Worm (Caenorhabditis elegans) whole organism, L4 larva: ENCODE measurements around the gene T10F2.5.

Experiments used
- D1046.2 ChIP-seq: fragments of 200-800 bp; sonication (Bioruptor generic); IDR thresholded peaks from 2 replicates; pipeline ENCODE4 v1.3.6; 2022; ENCODE audit warnings: missing genetic modification characterization, missing compliant biosample characterization
- F10B5.3 ChIP-seq: sonication (generic microtip); optimal IDR thresholded peaks from 2 replicates; lab custom pipeline; 2016; ENCODE audit warnings: mild to moderate bottlenecking, missing genetic modification characterization, missing compliant biosample characterization
- F37D6.2 ChIP-seq: sonication (generic microtip); optimal IDR thresholded peaks from 2 replicates; lab custom pipeline; 2016; ENCODE audit warnings: mild to moderate bottlenecking, missing genetic modification characterization, missing compliant biosample characterization
- F44E2.7 ChIP-seq: fragments of 200-800 bp; sonication (Bioruptor generic); IDR thresholded peaks from 2 replicates; pipeline ENCODE4 v2.1.2; 2022; ENCODE audit warnings: missing genetic modification characterization, missing compliant biosample characterization
- F49E8.2 ChIP-seq: sonication (generic microtip); optimal IDR thresholded peaks from 2 replicates; lab custom pipeline; 2016; ENCODE audit warnings: missing compliant biosample characterization, mild to moderate bottlenecking, missing genetic modification characterization, borderline replicate concordance
- Y5F2A.4 ChIP-seq: fragments of 200-800 bp; sonication (Bioruptor generic); optimal IDR thresholded peaks from 2 replicates; lab custom pipeline; 2018; ENCODE audit warnings: mild to moderate bottlenecking, missing genetic modification characterization, missing compliant biosample characterization
- ZK337.2 ChIP-seq: fragments of 200-800 bp; sonication (Bioruptor generic); IDR thresholded peaks from 2 replicates; pipeline ENCODE4 v1.3.6; 2022; ENCODE audit warnings: missing genetic modification reagents, missing genetic modification characterization, missing compliant biosample characterization
- attf-4 ChIP-seq: sonication (generic microtip); optimal IDR thresholded peaks from 3 replicates; lab custom pipeline; 2017; ENCODE audit warnings: missing biosample characterization, missing genetic modification characterization
- ceh-20 ChIP-seq: fragments of 200-800 bp; sonication (Bioruptor generic); IDR thresholded peaks from 2 replicates; pipeline ENCODE4 v1.3.6; 2022; ENCODE audit warnings: missing genetic modification reagents, missing genetic modification characterization, missing compliant biosample characterization
- ceh-62 ChIP-seq: sonication (generic microtip); optimal IDR thresholded peaks from 2 replicates; lab custom pipeline; 2017; ENCODE audit warnings: missing biosample characterization, missing genetic modification characterization
- ces-1 ChIP-seq: fragments of 150-350 bp; sonication (generic microtip); optimal IDR thresholded peaks from 4 replicates; lab custom pipeline; 2014; ENCODE audit warnings: missing biosample characterization, missing genetic modification reagents, missing genetic modification characterization
- daf-12 ChIP-seq: fragments of 150-350 bp; optimal IDR thresholded peaks from 2 replicates; lab custom pipeline; 2014; ENCODE audit warnings: missing biosample characterization, missing genetic modification reagents, missing genetic modification characterization
- daf-19 ChIP-seq: fragments of 200-800 bp; sonication (Bioruptor generic); conservative IDR thresholded peaks from 2 replicates; pipeline ENCODE4 v1.3.6; 2022; ENCODE audit warnings: missing genetic modification characterization, missing compliant biosample characterization
- daf-8 ChIP-seq: fragments of 200-800 bp; sonication (Bioruptor generic); IDR thresholded peaks from 2 replicates; pipeline ENCODE4 v1.3.6; 2022; ENCODE audit warnings: missing genetic modification characterization, missing compliant biosample characterization
- dmd-6 ChIP-seq: fragments of 200-800 bp; sonication (Bioruptor generic); IDR thresholded peaks from 2 replicates; pipeline ENCODE4 v1.3.6; 2022; ENCODE audit warnings: missing genetic modification reagents, missing genetic modification characterization, missing compliant biosample characterization
- dve-1 ChIP-seq: sonication (generic microtip); optimal IDR thresholded peaks from 2 replicates; lab custom pipeline; 2017; ENCODE audit warnings: antibody characterized with exemption, mild to moderate bottlenecking, missing genetic modification characterization, missing compliant biosample characterization; ENCODE audit not compliant: insufficient read depth
- egl-27 ChIP-seq: sonication (generic microtip); optimal IDR thresholded peaks from 3 replicates; lab custom pipeline; 2017; ENCODE audit warnings: missing biosample characterization, missing genetic modification reagents, missing genetic modification characterization
- gei-8 ChIP-seq: fragments of 200-800 bp; sonication (Bioruptor generic); optimal IDR thresholded peaks from 2 replicates; lab custom pipeline; 2018; ENCODE audit warnings: mild to moderate bottlenecking, missing genetic modification characterization, missing compliant biosample characterization
- hif-1 ChIP-seq, 2 experiments: sonication (generic microtip); optimal IDR thresholded peaks; 2 replicates each; lab custom pipeline; 2016 to 2017; ENCODE audit warnings: missing compliant biosample characterization in 2 of 2, missing genetic modification characterization in 2 of 2, missing genetic modification reagents in 2 of 2, missing genotype in 2 of 2, mild to moderate bottlenecking in 1 of 2
- jun-1 ChIP-seq: fragments of 150-350 bp; optimal IDR thresholded peaks from 2 replicates; lab custom pipeline; 2014; ENCODE audit warnings: missing biosample characterization, missing genetic modification reagents, missing genetic modification characterization
- lin-15B ChIP-seq: fragments of 150-350 bp; sonication (generic microtip); optimal IDR thresholded peaks from 3 replicates; lab custom pipeline; 2014; ENCODE audit warnings: missing biosample characterization, missing genetic modification characterization
- lir-3 ChIP-seq: sonication (generic microtip); optimal IDR thresholded peaks from 2 replicates; lab custom pipeline; 2016; ENCODE audit warnings: mild to moderate bottlenecking, missing genetic modification characterization, missing compliant biosample characterization
- lsy-2 ChIP-seq, 2 experiments: fragments of 150-350 bp in 1 of 2; sonication (generic microtip) in 1 of 2; optimal IDR thresholded peaks; 2 replicates each; lab custom pipeline; 2014 to 2017; ENCODE audit warnings: missing biosample characterization in 2 of 2, missing genetic modification characterization in 2 of 2
- madf-5 ChIP-seq, 2 experiments: fragments of 200-800 bp; sonication (Bioruptor generic); IDR thresholded peaks; 2 replicates each; pipeline ENCODE4 v1.3.6; 2022; ENCODE audit warnings: missing compliant biosample characterization in 2 of 2, missing genetic modification characterization in 2 of 2
- mep-1 ChIP-seq: fragments of 150-350 bp; sonication (generic microtip); optimal IDR thresholded peaks from 3 replicates; lab custom pipeline; 2014; ENCODE audit warnings: missing biosample characterization, missing genetic modification characterization
- mes-2 ChIP-seq: sonication (generic microtip); optimal IDR thresholded peaks from 2 replicates; lab custom pipeline; 2016; ENCODE audit warnings: missing genotype, mild to moderate bottlenecking, missing genetic modification characterization, missing compliant biosample characterization; ENCODE audit not compliant: poor library complexity, severe bottlenecking
- mxl-3 ChIP-seq: fragments of 200-800 bp; sonication (Bioruptor generic); optimal IDR thresholded peaks from 2 replicates; lab custom pipeline; 2018; ENCODE audit warnings: mild to moderate bottlenecking, missing genetic modification characterization, missing compliant biosample characterization
- nhr-11 ChIP-seq: fragments of 150-350 bp; optimal IDR thresholded peaks from 2 replicates; lab custom pipeline; 2014; ENCODE audit warnings: missing biosample characterization, missing genetic modification characterization
- nhr-111 ChIP-seq: fragments of 200-800 bp; sonication (Bioruptor generic); optimal IDR thresholded peaks from 2 replicates; lab custom pipeline; 2018; ENCODE audit warnings: mild to moderate bottlenecking, missing genetic modification characterization, missing compliant biosample characterization
- nhr-48 ChIP-seq: sonication (generic microtip); optimal IDR thresholded peaks from 2 replicates; lab custom pipeline; 2016; ENCODE audit warnings: mild to moderate bottlenecking, missing genetic modification characterization, missing compliant biosample characterization
- nhr-6 ChIP-seq: fragments of 150-350 bp; optimal IDR thresholded peaks from 2 replicates; lab custom pipeline; 2014; ENCODE audit warnings: missing biosample characterization, missing genetic modification characterization
- nhr-77 ChIP-seq: fragments of 150-350 bp; optimal IDR thresholded peaks from 2 replicates; lab custom pipeline; 2014; ENCODE audit warnings: missing biosample characterization, missing genetic modification characterization
- pha-4 ChIP-seq, 2 experiments: fragments of 150-350 bp in 1 of 2; fragments of 200-800 bp in 1 of 2; sonication (Bioruptor generic) in 1 of 2; IDR thresholded peaks in 1 of 2; optimal IDR thresholded peaks in 1 of 2; 2 replicates each; pipeline versions ENCODE4 v1.3.6 to Lab custom; 2014 to 2022; ENCODE audit warnings: missing genetic modification characterization in 2 of 2, missing genetic modification reagents in 2 of 2, missing biosample characterization in 1 of 2, missing compliant biosample characterization in 1 of 2
- pqm-1 ChIP-seq: sonication (generic microtip); optimal IDR thresholded peaks from 2 replicates; lab custom pipeline; 2017; ENCODE audit warnings: missing biosample characterization, missing genetic modification characterization
- rbr-2 ChIP-seq: sonication (generic microtip); optimal IDR thresholded peaks from 2 replicates; lab custom pipeline; 2016; ENCODE audit warnings: missing genotype, missing genetic modification characterization, missing compliant biosample characterization
- skn-1 ChIP-seq: fragments of 150-350 bp; optimal IDR thresholded peaks from 2 replicates; lab custom pipeline; 2014; ENCODE audit warnings: missing biosample characterization, missing genetic modification characterization
- snpc-4 ChIP-seq: fragments of 150-350 bp; optimal IDR thresholded peaks from 2 replicates; lab custom pipeline; 2014; ENCODE audit warnings: missing biosample characterization, missing genetic modification characterization
- tra-1 ChIP-seq: fragments of 200-800 bp; sonication (Bioruptor generic); IDR thresholded peaks from 2 replicates; pipeline ENCODE4 v1.3.6; 2022; ENCODE audit warnings: missing genetic modification reagents, missing genetic modification characterization, missing compliant biosample characterization
- unc-39 ChIP-seq: sonication (generic microtip); optimal IDR thresholded peaks from 2 replicates; lab custom pipeline; 2017; ENCODE audit warnings: missing biosample characterization, missing genetic modification characterization
- unc-62 ChIP-seq, 3 experiments: fragments of 150-350 bp in 1 of 3; sonication (generic microtip); optimal IDR thresholded peaks in 2 of 3; peaks in 1 of 3; 1 replicate in 1 of 3; 2 replicates in 2 of 3; lab custom pipeline; 2014 to 2017; ENCODE audit warnings: missing biosample characterization in 3 of 3, missing genetic modification characterization in 3 of 3, missing genetic modification reagents in 3 of 3, missing genotype in 1 of 3
- vab-7 ChIP-seq: fragments of 200-800 bp; sonication (Bioruptor generic); IDR thresholded peaks from 2 replicates; pipeline ENCODE4 v1.3.6; 2022; ENCODE audit warnings: missing genetic modification reagents, missing genetic modification characterization, missing compliant biosample characterization
- zfp-2 ChIP-seq: sonication (generic microtip); optimal IDR thresholded peaks from 2 replicates; lab custom pipeline; 2016; ENCODE audit warnings: mild to moderate bottlenecking, missing genetic modification characterization, missing compliant biosample characterization
- zip-11 ChIP-seq: fragments of 200-800 bp; sonication (Bioruptor generic); IDR thresholded peaks from 2 replicates; pipeline ENCODE4 v1.3.6; 2022; ENCODE audit warnings: missing genetic modification characterization, missing compliant biosample characterization
- zip-2 ChIP-seq: fragments of 150-350 bp; optimal IDR thresholded peaks from 2 replicates; lab custom pipeline; 2014; ENCODE audit warnings: missing biosample characterization, missing genetic modification characterization
- ztf-7 ChIP-seq: fragments of 150-350 bp; optimal IDR thresholded peaks from 2 replicates; lab custom pipeline; 2014; ENCODE audit warnings: missing biosample characterization, missing genetic modification characterization

Gene T10F2.5

DNA sequence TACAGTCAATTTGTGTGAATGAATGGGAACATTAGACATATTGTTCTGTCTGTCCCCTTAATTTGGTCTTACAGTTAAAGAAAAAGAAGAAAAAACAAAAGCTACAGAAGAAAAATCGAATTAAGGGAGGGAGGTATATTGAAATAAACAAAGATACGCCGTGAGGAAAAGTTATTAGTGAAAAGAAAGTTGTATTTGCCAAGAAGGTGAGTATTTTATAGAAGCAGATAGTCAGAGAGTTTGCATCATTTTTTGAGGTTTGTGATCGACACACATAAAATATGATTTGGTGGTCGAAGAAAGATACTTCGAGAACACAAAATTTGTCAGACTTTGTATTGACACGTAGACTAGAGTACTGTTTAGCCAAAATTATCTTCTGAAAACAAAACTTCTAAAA, 40.9 kb upstream of the T10F2.5 start (continued):
- TF ChIP-seq mes-2 (tag; lab: Kevin White, UChicago) = no peak
- TF ChIP-seq lir-3 (tag; lab: Kevin White, UChicago) = no peak
- no peak for TF ChIP-seq ZK337.2 (GFP tag; lab: Robert Waterston, UW)
- TF ChIP-seq zfp-2 = no peak
- TF ChIP-seq mxl-3 (GFP tag; lab: Kevin White, UChicago) = no peak
- no peak for TF ChIP-seq nhr-48 (tag; lab: Kevin White, UChicago)

ce11 chrIII:5199577-5199976, 40.2 kb upstream of the T10F2.5 start, which contains the start of gene emb-8:
emb-8 (minus strand) TSS chrIII:5199677.
- TF ChIP-seq pha-4 (GFP tag; IDR thresholded peaks at IDR 0.05; lab: Robert Waterston, UW) (0 out of 2 replicates have a peak, but pooled peaks have one; percentile 31), pha-4 (tag; optimal IDR thresholded peaks at IDR 0.05; lab: Kevin White, UChicago) (no peak), unc-62 (GFP tag; optimal IDR thresholded peaks at IDR 0.05 in 1 of 2; lab: Kevin White, UChicago) (no peak), unc-62 (tag; optimal IDR thresholded peaks at IDR 0.05; lab: Kevin White, UChicago) (no peak)
- TF ChIP-seq, all 104 proteins: peak for 1

ce11 chrIII:5196298-5197045, 37.1 kb upstream of the T10F2.5 start:
- TF ChIP-seq daf-12 = no peak
- no peak for TF ChIP-seq lir-3 (tag; lab: Kevin White, UChicago)
- no peak for TF ChIP-seq lsy-2 (tag; optimal IDR thresholded peaks at IDR 0.05; lab: Kevin White, UChicago)
- TF ChIP-seq Y5F2A.4 (GFP tag; lab: Kevin White, UChicago) = no peak
- no peak for TF ChIP-seq ceh-62 (tag; lab: Kevin White, UChicago)
- no peak for TF ChIP-seq tra-1 (GFP tag; lab: Robert Waterston, UW)
- TF ChIP-seq ztf-7 (tag; lab: Kevin White, UChicago) = no peak
- TF ChIP-seq nhr-6 (tag; lab: Kevin White, UChicago) = peak; percentile 38
- TF ChIP-seq dmd-6 = peak; percentile 57
- TF ChIP-seq F49E8.2 (tag; lab: Kevin White, UChicago) = no peak
- TF ChIP-seq ZK337.2 (GFP tag; lab: Robert Waterston, UW) = no peak
- TF ChIP-seq mes-2 (tag; lab: Kevin White, UChicago) = no peak
- no peak for TF ChIP-seq daf-8
- TF ChIP-seq attf-4 (tag; lab: Kevin White, UChicago) = no peak
- TF ChIP-seq skn-1 = no peak
- no peak for TF ChIP-seq jun-1
- peak; percentile 61 for TF ChIP-seq nhr-48 (tag; lab: Kevin White, UChicago)
- TF ChIP-seq F37D6.2 (tag; lab: Kevin White, UChicago) = no peak
- no peak for TF ChIP-seq D1046.2 (GFP tag; lab: Robert Waterston, UW)
- 0 out of 2 replicates have a peak, but pooled peaks have one; percentile 25 for TF ChIP-seq daf-19 (GFP tag; lab: Robert Waterston, UW)
- no peak for TF ChIP-seq zip-2
- TF ChIP-seq nhr-111 (GFP tag; lab: Kevin White, UChicago) = no peak
- TF ChIP-seq nhr-11 (tag; lab: Kevin White, UChicago) = no peak
- no peak for TF ChIP-seq vab-7
- no peak for TF ChIP-seq zip-11 (GFP tag; lab: Robert Waterston, UW)
- no peak; the same call in 1 of the 2 replicates for TF ChIP-seq ceh-20
- peak; percentile 35 for TF ChIP-seq mep-1 (tag; lab: Kevin White, UChicago)
- no peak for TF ChIP-seq unc-39 (tag; lab: Kevin White, UChicago)
- TF ChIP-seq F44E2.7 (GFP tag; lab: Robert Waterston, UW) = no peak
- TF ChIP-seq snpc-4 (tag; lab: Kevin White, UChicago) = no peak
- peak; percentile 0 for TF ChIP-seq nhr-77 (tag; lab: Kevin White, UChicago)
- TF ChIP-seq ces-1 (GFP tag; lab: Kevin White, UChicago) = no peak
- no peak for TF ChIP-seq madf-5 (GFP tag; IDR thresholded peaks at IDR 0.05; lab: Robert Waterston, UW)
- TF ChIP-seq rbr-2 = peak; percentile 14
- TF ChIP-seq lin-15B (tag; lab: Kevin White, UChicago) = no peak
- TF ChIP-seq dve-1 (tag; lab: Kevin White, UChicago) = peak; percentile 61
- no peak for TF ChIP-seq pqm-1 (tag; lab: Kevin White, UChicago)
- TF ChIP-seq hif-1 (tag; optimal IDR thresholded peaks at IDR 0.05; lab: Kevin White, UChicago) = no peak
- TF ChIP-seq gei-8 (GFP tag; lab: Kevin White, UChicago) = peak; percentile 34
- no peak for TF ChIP-seq F10B5.3 (tag; lab: Kevin White, UChicago)
- no peak for TF ChIP-seq egl-27 (tag; lab: Kevin White, UChicago)
